Worm (Caenorhabditis elegans): ENCODE measurements around the gene trpp-9.
A peak's percentile ranks its signal among the peaks of the same experiment; 100 is the strongest.

The trpp-9 gene

ce11 chrX:11574167-11574566, 10.4 kb downstream of the trpp-9 start:
- TF ChIP-seq W03F9.2 (tag; optimal IDR thresholded peaks at IDR 0.05) (no peak), dao-5 (tag; optimal IDR thresholded peaks at IDR 0.05) (no peak), him-1 (tag; optimal IDR thresholded peaks at IDR 0.05) (no peak)

ce11 chrX:11576429-11577088, 12.8 kb downstream of the trpp-9 start:
- no peak for TF ChIP-seq W03F9.2 (tag; optimal IDR thresholded peaks at IDR 0.05)
- TF ChIP-seq him-1 (tag; optimal IDR thresholded peaks at IDR 0.05) = no peak
- no peak for TF ChIP-seq dao-5 (tag; optimal IDR thresholded peaks at IDR 0.05)

- TF ChIP-seq W03F9.2 (tag; optimal IDR thresholded peaks at IDR 0.05) = no peak
- TF ChIP-seq dao-5 (tag; optimal IDR thresholded peaks at IDR 0.05) = no peak
- TF ChIP-seq him-1 (tag; optimal IDR thresholded peaks at IDR 0.05) = no peak
These were observed 21.7 kb downstream of the trpp-9 start, which contains the start of gene abts-2 for ce11 chrX:11585375-11585774. Gene abts-2 (plus strand): TSS chrX:11585675.

ce11 chrX:11585894-11586293, 22.2 kb downstream of the trpp-9 start:
- TF ChIP-seq W03F9.2 (tag; optimal IDR thresholded peaks at IDR 0.05) (no peak), him-1 (tag; optimal IDR thresholded peaks at IDR 0.05) (no peak), dao-5 (tag; optimal IDR thresholded peaks at IDR 0.05) (no peak)

ce11 chrX:11590545-11590944, 26.8 kb downstream of the trpp-9 start:
- no peak for TF ChIP-seq him-1 (tag; optimal IDR thresholded peaks at IDR 0.05)
- no peak for TF ChIP-seq dao-5 (tag; optimal IDR thresholded peaks at IDR 0.05)
- no peak for TF ChIP-seq W03F9.2 (tag; optimal IDR thresholded peaks at IDR 0.05)

- no peak for TF ChIP-seq W03F9.2 (tag; optimal IDR thresholded peaks at IDR 0.05)
- TF ChIP-seq him-1 (tag; optimal IDR thresholded peaks at IDR 0.05) = no peak
- no peak for TF ChIP-seq dao-5 (tag; optimal IDR thresholded peaks at IDR 0.05)
These were observed 27.9 kb downstream of the trpp-9 start, which contains the start of gene F52D10.2 for ce11 chrX:11591620-11592019. Gene F52D10.2 (minus strand): TSS chrX:11591720.

- TF ChIP-seq him-1 (tag; optimal IDR thresholded peaks at IDR 0.05) = no peak
- TF ChIP-seq dao-5 (tag; optimal IDR thresholded peaks at IDR 0.05) = no peak
- TF ChIP-seq W03F9.2 (tag; optimal IDR thresholded peaks at IDR 0.05) = no peak
These were observed 28.8 kb downstream of the trpp-9 start for ce11 chrX:11592539-11592938.

- TF ChIP-seq him-1 (tag; optimal IDR thresholded peaks at IDR 0.05) (no peak), dao-5 (tag; optimal IDR thresholded peaks at IDR 0.05) (no peak)
These were observed 33.2 kb downstream of the trpp-9 start for ce11 chrX:11596876-11597275.

ce11 chrX:11598839-11599238, 35.1 kb downstream of the trpp-9 start:
- TF ChIP-seq him-1 (tag; optimal IDR thresholded peaks at IDR 0.05) (no peak), W03F9.2 (tag; optimal IDR thresholded peaks at IDR 0.05) (no peak), dao-5 (tag; optimal IDR thresholded peaks at IDR 0.05) (no peak)

- TF ChIP-seq dao-5 (tag; optimal IDR thresholded peaks at IDR 0.05) (no peak), W03F9.2 (tag; optimal IDR thresholded peaks at IDR 0.05) (no peak), him-1 (tag; optimal IDR thresholded peaks at IDR 0.05) (no peak)
These were observed 36.9 kb downstream of the trpp-9 start for ce11 chrX:11600488-11601106.

- TF ChIP-seq dao-5 (tag; optimal IDR thresholded peaks at IDR 0.05) (no peak), him-1 (tag; optimal IDR thresholded peaks at IDR 0.05) (peak; percentile 7), W03F9.2 (tag; optimal IDR thresholded peaks at IDR 0.05) (no peak)
These were observed 39.7 kb downstream of the trpp-9 start for ce11 chrX:11603234-11604108.

- no peak for TF ChIP-seq him-1 (tag; optimal IDR thresholded peaks at IDR 0.05)
These were observed 41.6 kb downstream of the trpp-9 start, which contains the start of gene ftt-2 for ce11 chrX:11605214-11605765. Gene ftt-2 (minus strand): TSS chrX:11605419.

ce11 chrX:11605766-11606490, 42.2 kb downstream of the trpp-9 start:
- peak; percentile 98 for TF ChIP-seq him-1 (tag; optimal IDR thresholded peaks at IDR 0.05)
- peak; percentile 75 for TF ChIP-seq W03F9.2 (tag; optimal IDR thresholded peaks at IDR 0.05)
- TF ChIP-seq dao-5 (tag; optimal IDR thresholded peaks at IDR 0.05) = no peak
